Fruit fly (Drosophila melanogaster) whole organism, embryonic: ENCODE data around the gene superdeath.

Source experiments
- Atf6 ChIP-seq: fragments of 200-800 bp; sonication (Bioruptor generic); IDR thresholded peaks from 2 replicates; pipeline ENCODE4 v1.3.6; 2022; ENCODE audit warnings: missing biosample characterization, missing genetic modification characterization
- CG1024 ChIP-seq: fragments of 200-800 bp; sonication (Bioruptor generic); IDR thresholded peaks from 2 replicates; pipeline ENCODE4 v1.3.6; 2022; ENCODE audit warnings: missing biosample characterization, missing genetic modification characterization
- CG10431 ChIP-seq: fragments of 200-800 bp; sonication (Bioruptor generic); optimal IDR thresholded peaks from 3 replicates; lab custom pipeline; 2018; ENCODE audit warnings: missing biosample characterization, mild to moderate bottlenecking, missing genetic modification characterization
- CG11085 ChIP-seq: fragments of 200-800 bp; sonication (Bioruptor generic); IDR thresholded peaks from 2 replicates; pipeline ENCODE4 v1.3.6; 2022; ENCODE audit warnings: missing biosample characterization, missing genetic modification characterization
- CG1233 ChIP-seq: fragments of 200-800 bp; sonication (Bioruptor generic); optimal IDR thresholded peaks from 4 replicates; lab custom pipeline; 2018; ENCODE audit warnings: missing biosample characterization, mild to moderate bottlenecking, missing genetic modification characterization
- CG12769 ChIP-seq: fragments of 200-800 bp; sonication (Bioruptor generic); optimal IDR thresholded peaks from 2 replicates; lab custom pipeline; 2019; ENCODE audit warnings: missing biosample characterization, mild to moderate bottlenecking, missing genetic modification characterization, moderate library complexity
- CG13424 ChIP-seq: fragments of 200-800 bp; sonication (Bioruptor generic); optimal IDR thresholded peaks from 2 replicates; lab custom pipeline; 2019; ENCODE audit warnings: missing biosample characterization, mild to moderate bottlenecking, missing genetic modification characterization, moderate library complexity
- CG13894 ChIP-seq: fragments of 200-800 bp; sonication (Bioruptor generic); optimal IDR thresholded peaks from 3 replicates; lab custom pipeline; 2018; ENCODE audit warnings: missing biosample characterization, mild to moderate bottlenecking, missing genetic modification characterization, moderate library complexity
- CG14710 ChIP-seq: fragments of 200-800 bp; sonication (Bioruptor generic); optimal IDR thresholded peaks from 3 replicates; lab custom pipeline; 2019; ENCODE audit warnings: missing biosample characterization, mild to moderate bottlenecking, missing genetic modification characterization, moderate library complexity
- CG1602 ChIP-seq: fragments of 200-800 bp; sonication (Bioruptor generic); optimal IDR thresholded peaks from 3 replicates; lab custom pipeline; 2016; ENCODE audit warnings: missing biosample characterization, missing genetic modification characterization
- CG17328 ChIP-seq: fragments of 200-800 bp; sonication (Bioruptor generic); IDR thresholded peaks from 2 replicates; pipeline ENCODE4 v1.3.6; 2022; ENCODE audit warnings: missing biosample characterization, missing genetic modification characterization
- CG2120 ChIP-seq: fragments of 200-800 bp; sonication (Bioruptor generic); optimal IDR thresholded peaks from 3 replicates; lab custom pipeline; 2016; ENCODE audit warnings: missing biosample characterization, missing genetic modification characterization
- CG2678 ChIP-seq: fragments of 200-800 bp; sonication (Bioruptor generic); optimal IDR thresholded peaks from 3 replicates; lab custom pipeline; 2019; ENCODE audit warnings: missing biosample characterization, mild to moderate bottlenecking, missing genetic modification characterization, moderate library complexity
- CG31441 ChIP-seq: fragments of 200-800 bp; sonication (Bioruptor generic); IDR thresholded peaks from 2 replicates; pipeline ENCODE4 v1.3.6; 2022; ENCODE audit warnings: missing biosample characterization, missing genetic modification characterization
- CG3726 ChIP-seq: fragments of 200-800 bp; sonication (Bioruptor generic); IDR thresholded peaks from 3 replicates; pipeline ENCODE4, ENCODE4 v1.3.6; 2022; ENCODE audit warnings: missing biosample characterization, missing genetic modification characterization
- CG4360 ChIP-seq: fragments of 200-800 bp; sonication (Bioruptor generic); IDR thresholded peaks from 2 replicates; pipeline ENCODE4 v1.3.6; 2022; ENCODE audit warnings: missing biosample characterization, missing genetic modification characterization
- CG6689 ChIP-seq: fragments of 200-800 bp; sonication (Bioruptor generic); IDR thresholded peaks from 2 replicates; pipeline ENCODE4 v1.3.6; 2022; ENCODE audit warnings: missing biosample characterization, missing genetic modification characterization
- CG8944 ChIP-seq: fragments of 200-800 bp; sonication (Bioruptor generic); optimal IDR thresholded peaks from 3 replicates; lab custom pipeline; 2016; ENCODE audit warnings: missing biosample characterization, missing genetic modification characterization
- CTCF ChIP-seq: fragments of 200-800 bp; sonication (Bioruptor generic); optimal IDR thresholded peaks from 2 replicates; lab custom pipeline; 2017; ENCODE audit warnings: missing biosample characterization, mild to moderate bottlenecking, missing genetic modification characterization, moderate library complexity
- CoRest ChIP-seq: fragments of 200-800 bp; sonication (Bioruptor generic); optimal IDR thresholded peaks from 3 replicates; lab custom pipeline; 2018; ENCODE audit warnings: missing biosample characterization, mild to moderate bottlenecking, missing genetic modification characterization, moderate library complexity
- Dbx ChIP-seq: fragments of 200-800 bp; sonication (Bioruptor generic); IDR thresholded peaks from 3 replicates; pipeline ENCODE4 v1.3.6; 2022; ENCODE audit warnings: missing biosample characterization, missing genetic modification characterization
- Dfd ChIP-seq, 2 experiments: fragments of >200 bp; optimal IDR thresholded peaks; 2 replicates each; lab custom pipeline; 2017; ENCODE audit warnings: missing biosample characterization in 2 of 2, missing genetic modification characterization in 2 of 2
- Doc2 ChIP-seq: fragments of 200-800 bp; sonication (Bioruptor generic); IDR thresholded peaks from 2 replicates; pipeline ENCODE4 v1.3.6; 2022; ENCODE audit warnings: missing biosample characterization, missing genetic modification characterization
- Fer1 ChIP-seq: fragments of 200-800 bp; sonication (Bioruptor generic); optimal IDR thresholded peaks from 2 replicates; lab custom pipeline; 2017; ENCODE audit warnings: missing biosample characterization, mild to moderate bottlenecking, missing genetic modification characterization
- Fer3 ChIP-seq: fragments of 200-800 bp; sonication (Bioruptor generic); optimal IDR thresholded peaks from 2 replicates; lab custom pipeline; 2018; ENCODE audit warnings: missing biosample characterization, mild to moderate bottlenecking, missing genetic modification characterization, moderate library complexity
- H2.0 ChIP-seq: fragments of 200-800 bp; sonication (Bioruptor generic); IDR thresholded peaks from 2 replicates; pipeline ENCODE4 v1.3.6; 2022; ENCODE audit warnings: missing biosample characterization, missing genetic modification characterization
- HmgD ChIP-seq: fragments of 200-800 bp; sonication (Bioruptor generic); optimal IDR thresholded peaks from 3 replicates; lab custom pipeline; 2016; ENCODE audit warnings: missing biosample characterization, missing genetic modification characterization
- Hsf ChIP-seq: fragments of 200-800 bp; sonication (Bioruptor generic); optimal IDR thresholded peaks from 3 replicates; lab custom pipeline; 2016; ENCODE audit warnings: missing biosample characterization, missing genetic modification characterization
- Mes4 ChIP-seq: fragments of 200-800 bp; sonication (Bioruptor generic); optimal IDR thresholded peaks from 2 replicates; lab custom pipeline; 2016; ENCODE audit warnings: missing biosample characterization, missing genetic modification characterization
- Nf-YB ChIP-seq: fragments of 200-800 bp; sonication (Bioruptor generic); optimal IDR thresholded peaks from 3 replicates; lab custom pipeline; 2019; ENCODE audit warnings: missing biosample characterization, mild to moderate bottlenecking, missing genetic modification characterization, moderate library complexity
- Opbp ChIP-seq: fragments of 200-800 bp; sonication (Bioruptor generic); IDR thresholded peaks from 3 replicates; pipeline ENCODE4 v1.3.6; 2022; ENCODE audit warnings: missing biosample characterization, missing genetic modification characterization; ENCODE audit not compliant: partially characterized antibody
- Scr ChIP-seq: fragments of 200-800 bp; sonication (Bioruptor generic); IDR thresholded peaks from 2 replicates; pipeline ENCODE4 v1.3.6; 2022; ENCODE audit warnings: missing biosample characterization, missing genetic modification characterization; ENCODE audit not compliant: partially characterized antibody
- Ssrp ChIP-seq: fragments of 200-800 bp; sonication (Bioruptor generic); optimal IDR thresholded peaks from 2 replicates; lab custom pipeline; 2018; ENCODE audit warnings: missing biosample characterization, mild to moderate bottlenecking, missing genetic modification characterization, moderate library complexity
- TFAM ChIP-seq: fragments of 200-800 bp; sonication (Bioruptor generic); optimal IDR thresholded peaks from 2 replicates; lab custom pipeline; 2017; ENCODE audit warnings: missing biosample characterization, missing genetic modification characterization, inconsistent platforms
- Taf1 ChIP-seq: fragments of 200-800 bp; sonication (Bioruptor generic); IDR thresholded peaks from 2 replicates; pipeline ENCODE4 v1.3.6; 2022; ENCODE audit warnings: missing biosample characterization, missing genetic modification characterization
- Usf ChIP-seq: fragments of 200-800 bp; sonication (Bioruptor generic); optimal IDR thresholded peaks from 2 replicates; lab custom pipeline; 2017; ENCODE audit warnings: missing genotype, missing biosample characterization, missing genetic modification characterization
- al ChIP-seq: fragments of 200-800 bp; sonication (Bioruptor generic); IDR thresholded peaks from 2 replicates; pipeline ENCODE4 v1.3.6; 2022; ENCODE audit warnings: missing biosample characterization, missing genetic modification characterization
- fd64A ChIP-seq: fragments of 200-800 bp; sonication (Bioruptor generic); optimal IDR thresholded peaks from 3 replicates; lab custom pipeline; 2018; ENCODE audit warnings: missing biosample characterization, mild to moderate bottlenecking, missing genetic modification characterization
- gce ChIP-seq: fragments of 200-800 bp; sonication (Bioruptor generic); IDR thresholded peaks from 3 replicates; pipeline ENCODE4 v1.3.6; 2022; ENCODE audit warnings: missing biosample characterization, missing genetic modification characterization
- gsb-n ChIP-seq: fragments of 200-800 bp; sonication (Bioruptor generic); optimal IDR thresholded peaks from 3 replicates; lab custom pipeline; 2018; ENCODE audit warnings: missing biosample characterization, mild to moderate bottlenecking, missing genetic modification characterization
- hbn ChIP-seq: fragments of 200-800 bp; sonication (Bioruptor generic); IDR thresholded peaks from 2 replicates; pipeline ENCODE4 v1.3.6; 2022; ENCODE audit warnings: missing biosample characterization, missing genetic modification characterization; ENCODE audit not compliant: partially characterized antibody
- hkb ChIP-seq, 2 experiments: fragments of 200-800 bp in 1 of 2; fragments of >200 bp in 1 of 2; sonication (Bioruptor generic) in 1 of 2; IDR thresholded peaks in 1 of 2; optimal IDR thresholded peaks in 1 of 2; 2 replicates each; pipeline versions ENCODE4 v1.3.6 to Lab custom; 2017 to 2022; ENCODE audit warnings: missing biosample characterization in 1 of 2, missing genetic modification characterization in 1 of 2
- inv ChIP-seq: fragments of 200-800 bp; sonication (Bioruptor generic); IDR thresholded peaks from 2 replicates; pipeline ENCODE4 v1.3.6; 2022; ENCODE audit warnings: missing biosample characterization, missing genetic modification characterization; ENCODE audit not compliant: partially characterized antibody
- pan ChIP-seq, 4 experiments: fragments of >200 bp in 3 of 4; fragments of 200-800 bp in 1 of 4; sonication (Bioruptor generic) in 1 of 4; optimal IDR thresholded peaks in 3 of 4; IDR thresholded peaks in 1 of 4; 2 replicates each; pipeline versions ENCODE4 v1.3.6 to Lab custom; 2017 to 2022; ENCODE audit warnings: missing biosample characterization in 2 of 4, missing genetic modification characterization in 2 of 4, mixed read lengths in 1 of 4
- pb ChIP-seq: fragments of 200-800 bp; sonication (Bioruptor generic); optimal IDR thresholded peaks from 3 replicates; lab custom pipeline; 2016; ENCODE audit warnings: missing biosample characterization, missing genetic modification characterization
- pho ChIP-seq: fragments of 200-800 bp; sonication (Bioruptor generic); optimal IDR thresholded peaks from 2 replicates; lab custom pipeline; 2016; ENCODE audit warnings: missing biosample characterization, missing genetic modification characterization
- ranshi ChIP-seq: fragments of 200-800 bp; sonication (Bioruptor generic); IDR thresholded peaks from 2 replicates; pipeline ENCODE4 v1.3.6; 2022; ENCODE audit warnings: missing biosample characterization, missing genetic modification characterization
- sqz ChIP-seq: fragments of 200-800 bp; sonication (Bioruptor generic); optimal IDR thresholded peaks from 3 replicates; lab custom pipeline; 2018; ENCODE audit warnings: missing biosample characterization, mild to moderate bottlenecking, missing genetic modification characterization
- z ChIP-seq: fragments of 200-800 bp; sonication (Bioruptor generic); IDR thresholded peaks from 3 replicates; pipeline ENCODE4 v1.3.6; 2022; ENCODE audit warnings: missing biosample characterization, missing genetic modification characterization

The superdeath gene

DNA sequence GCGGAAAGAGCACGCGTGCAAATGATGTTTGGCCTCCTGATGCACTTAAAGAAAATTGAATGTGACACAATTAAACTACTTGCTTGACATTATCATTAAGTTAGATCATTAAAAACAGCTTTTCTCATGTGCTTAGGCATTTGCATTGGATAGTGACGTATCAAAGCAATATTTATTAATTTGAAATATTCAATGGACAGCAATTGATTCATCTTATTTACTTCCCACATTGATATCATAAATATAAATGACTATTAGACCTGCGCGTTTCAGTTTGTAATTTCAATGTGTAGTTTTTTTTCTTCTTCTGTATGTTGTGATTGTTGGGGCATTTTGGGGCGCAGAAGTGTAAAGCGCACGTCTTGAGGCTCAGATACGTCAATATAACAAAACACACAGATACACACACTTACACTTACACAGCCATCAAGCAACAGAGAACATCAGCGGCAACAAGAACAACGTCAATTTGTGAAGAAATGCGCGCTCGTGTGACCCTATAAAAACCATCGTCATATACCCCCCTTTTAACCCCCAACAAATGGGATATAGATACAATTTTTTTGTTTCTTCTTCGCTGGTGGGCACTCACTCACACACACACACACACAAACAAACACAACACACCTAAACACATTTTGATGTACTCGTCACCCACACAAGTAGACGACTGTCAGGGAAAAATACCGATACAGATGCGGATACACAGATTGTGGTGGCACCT is 49.4 kb upstream of the superdeath start (continued):
- TF ChIP-seq CG31441 (GFP tag; lab: Robert Waterston, UW) (peak; percentile 77), CoRest (tag; lab: Kevin White, UChicago) (peak; percentile 74), CG10431 (GFP tag; lab: Kevin White, UChicago) (peak; percentile 2), gsb-n (tag; lab: Kevin White, UChicago) (peak; percentile 71), al (GFP tag; lab: Robert Waterston, UW) (0 out of 2 replicates have a peak, but pooled peaks have one; percentile 28), Mes4 (peak; percentile 48), inv (GFP tag; lab: Robert Waterston, UW) (no peak), Fer3 (tag; lab: Kevin White, UChicago) (peak; percentile 68), Ssrp (peak; percentile 72), hbn (GFP tag; lab: Robert Waterston, UW) (no peak), CG1024 (GFP tag; lab: Robert Waterston, UW) (no peak), CG13894 (tag; lab: Kevin White, UChicago) (no peak), CG11085 (GFP tag; lab: Robert Waterston, UW) (no peak), CG4360 (GFP tag; lab: Robert Waterston, UW) (peak; percentile 20; the same call in 1 of the 2 replicates), Fer1 (GFP tag; lab: Kevin White, UChicago) (peak; percentile 58), Dfd (GFP tag; optimal IDR thresholded peaks at IDR 0.05; lab: Kevin White, UChicago) (no peak), pan (optimal IDR thresholded peaks at IDR 0.05; lab: Kevin White, UChicago) (no peak), pan (GFP tag; optimal IDR thresholded peaks at IDR 0.05 in 1 of 2, IDR thresholded peaks at IDR 0.05 in 1 of 2) (peak in 1 of 2 experiments; percentile 68), Opbp (GFP tag; lab: Robert Waterston, UW) (no peak), Doc2 (peak; percentile 17; the same call in 1 of the 2 replicates), ranshi (peak; percentile 62; the same call in 1 of the 2 replicates), CG3726 (GFP tag; lab: Robert Waterston, UW) (0 out of 3 replicates have a peak, but pooled peaks have one; percentile 37), CG8944 (GFP tag; lab: Kevin White, UChicago) (peak; percentile 52), Hsf (GFP tag; lab: Kevin White, UChicago) (peak; percentile 72), gce (GFP tag; lab: Robert Waterston, UW) (0 out of 3 replicates have a peak, but pooled peaks have one; percentile 41), CG12769 (tag; lab: Kevin White, UChicago) (peak; percentile 36), Usf (peak; percentile 20), Atf6 (GFP tag; lab: Robert Waterston, UW) (peak; percentile 58; the same call in 1 of the 2 replicates), hkb (optimal IDR thresholded peaks at IDR 0.05; lab: Kevin White, UChicago) (no peak), hkb (GFP tag; IDR thresholded peaks at IDR 0.05; lab: Robert Waterston, UW) (peak; percentile 81), CG2120 (GFP tag; lab: Kevin White, UChicago) (peak; percentile 68), CG1602 (GFP tag; lab: Kevin White, UChicago) (peak; percentile 47), CG17328 (GFP tag; lab: Robert Waterston, UW) (peak; percentile 51; the same call in 1 of the 2 replicates), CTCF (no peak), CG14710 (tag; lab: Kevin White, UChicago) (peak; percentile 74), fd64A (GFP tag; lab: Kevin White, UChicago) (no peak), CG2678 (tag; lab: Kevin White, UChicago) (peak; percentile 86), H2.0 (peak; percentile 51), CG1233 (peak; percentile 57), Dbx (GFP tag; lab: Robert Waterston, UW) (no peak), sqz (GFP tag; lab: Kevin White, UChicago) (peak; percentile 32), Scr (no peak), TFAM (GFP tag; lab: Kevin White, UChicago) (no peak), pho (GFP tag; lab: Kevin White, UChicago) (no peak), Nf-YB (GFP tag; lab: Kevin White, UChicago) (peak; percentile 21), CG13424 (tag; lab: Kevin White, UChicago) (peak; percentile 74), HmgD (GFP tag; lab: Kevin White, UChicago) (no peak), CG6689 (GFP tag; lab: Robert Waterston, UW) (peak; percentile 73), z (GFP tag; lab: Robert Waterston, UW) (0 out of 3 replicates have a peak, but pooled peaks have one; percentile 15), pb (GFP tag; lab: Kevin White, UChicago) (no peak), Taf1 (no peak)
